Worm (Caenorhabditis elegans): Measurements from ENCODE around the gene srh-167.

DNA sequence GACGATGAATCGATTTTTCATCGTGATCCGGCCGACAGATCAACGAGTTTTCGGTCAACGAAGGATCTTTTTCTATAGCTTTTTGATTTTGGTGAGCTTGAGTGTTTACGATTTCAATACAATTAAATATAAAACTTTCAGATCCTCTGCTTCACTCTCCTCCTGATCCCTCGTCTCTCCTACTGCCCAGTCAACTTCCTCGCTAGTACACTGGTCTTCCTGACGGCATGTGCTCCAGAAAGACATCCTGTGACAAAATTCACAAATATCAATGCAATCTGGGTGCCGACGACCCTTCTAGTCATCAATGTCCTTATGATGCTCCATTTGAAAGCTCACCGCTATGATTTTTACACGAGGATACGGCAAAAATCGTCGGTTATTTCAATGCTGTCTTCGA, 25.2 kb upstream of the srh-167 start:
- TF ChIP-seq T22C8.4 (GFP tag; IDR thresholded peaks at IDR 0.05): no peak
- TF ChIP-seq cog-1 (tag; optimal IDR thresholded peaks at IDR 0.05): no peak
- TF ChIP-seq ztf-23 (GFP tag; IDR thresholded peaks at IDR 0.05): no peak
- TF ChIP-seq ref-1 (GFP tag; conservative IDR thresholded peaks at IDR 0.05): no peak
- no peak for TF ChIP-seq tab-1 (GFP tag; IDR thresholded peaks at IDR 0.05)
- TF ChIP-seq ztf-29 (GFP tag; IDR thresholded peaks at IDR 0.05): no peak
- TF ChIP-seq flt-1 (GFP tag; IDR thresholded peaks at IDR 0.05): no peak
- TF ChIP-seq klf-2 (GFP tag; conservative IDR thresholded peaks at IDR 0.05): no peak
